Worm (Caenorhabditis elegans): ENCODE data around the gene wip-1.

The wip-1 gene

DNA sequence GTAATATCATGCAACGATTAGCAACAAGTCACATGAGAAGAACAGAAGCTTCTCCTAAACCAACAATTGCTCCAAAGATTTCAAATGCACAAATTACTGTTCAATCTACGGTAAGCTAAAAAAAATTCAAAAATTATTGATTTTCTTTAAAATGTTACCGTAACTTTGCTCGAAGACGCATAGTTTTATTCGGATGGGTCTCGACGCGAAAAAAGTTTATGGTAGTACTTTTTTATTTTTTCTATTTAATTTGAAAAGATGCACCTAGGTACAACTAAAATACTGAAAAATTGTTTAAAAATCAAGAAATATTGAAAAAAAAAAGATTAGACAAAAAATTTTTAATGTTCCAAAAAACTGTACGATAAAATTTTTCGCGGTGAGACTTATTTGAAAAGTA, 30.8 kb upstream of the wip-1 start:
- TF ChIP-seq nhr-232 (tag; optimal IDR thresholded peaks at IDR 0.05) (no peak), ceh-31 (tag; optimal IDR thresholded peaks at IDR 0.05) (no peak), odd-2 (tag; optimal IDR thresholded peaks at IDR 0.05) (no peak), zip-5 (tag; optimal IDR thresholded peaks at IDR 0.05) (no peak), sdc-2 (tag; optimal IDR thresholded peaks at IDR 0.05) (no peak), K02D7.2 (tag; optimal IDR thresholded peaks at IDR 0.05) (no peak)

DNA sequence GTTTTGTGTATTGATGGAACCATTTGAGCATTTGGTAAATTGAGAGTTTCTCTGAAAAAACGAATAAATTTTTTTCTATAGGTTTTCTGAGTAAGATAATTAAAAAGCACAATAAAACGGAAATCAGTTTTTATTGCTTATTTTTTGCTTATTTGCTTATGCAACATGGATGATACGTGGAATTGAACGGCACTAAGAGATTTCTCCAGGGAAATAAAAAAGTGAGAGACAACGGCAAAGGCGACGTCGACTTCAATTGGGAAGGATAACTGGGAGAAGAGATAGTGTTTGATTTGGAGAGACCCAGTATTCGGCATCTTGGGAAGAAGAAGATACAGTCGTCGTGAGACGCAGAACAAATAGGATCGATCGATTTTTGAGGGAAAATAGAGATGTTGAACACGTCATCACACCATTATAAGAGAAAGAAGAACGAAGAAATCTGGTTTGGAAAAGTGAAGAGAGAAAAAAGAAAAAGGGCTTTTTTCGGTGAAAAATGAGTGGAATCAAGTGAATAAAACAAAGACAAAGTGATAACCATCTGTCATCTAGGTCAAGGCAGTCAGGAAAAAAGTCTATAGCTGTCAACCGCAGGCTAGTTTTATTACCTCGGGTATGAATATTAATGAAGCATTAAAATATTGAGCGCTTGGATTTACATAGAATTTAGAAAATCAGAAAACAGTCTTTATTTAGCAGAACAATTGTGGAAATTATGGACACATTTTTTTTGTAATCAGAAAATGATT, 20.2 kb upstream of the wip-1 start, which contains the start of gene tmem-131:
Gene tmem-131, minus strand, starts transcription at position 51 of the 749 bp plus-strand sequence.
- TF ChIP-seq nfya-1 (tag; optimal IDR thresholded peaks at IDR 0.05) (peak; percentile 14), unc-86 (tag; optimal IDR thresholded peaks at IDR 0.05) (no peak)

- TF ChIP-seq ceh-2 (tag; optimal IDR thresholded peaks at IDR 0.05) (peak; percentile 24), npax-4 (tag; optimal IDR thresholded peaks at IDR 0.05) (no peak), ets-4 (tag; optimal IDR thresholded peaks at IDR 0.05) (peak; percentile 73)
Measured at ce11 chrIII:4998956-4999425, 19.4 kb upstream of the wip-1 start, which contains the start of gene smcr-8. TSS of gene smcr-8 (plus strand) at chrIII:4999375.

DNA sequence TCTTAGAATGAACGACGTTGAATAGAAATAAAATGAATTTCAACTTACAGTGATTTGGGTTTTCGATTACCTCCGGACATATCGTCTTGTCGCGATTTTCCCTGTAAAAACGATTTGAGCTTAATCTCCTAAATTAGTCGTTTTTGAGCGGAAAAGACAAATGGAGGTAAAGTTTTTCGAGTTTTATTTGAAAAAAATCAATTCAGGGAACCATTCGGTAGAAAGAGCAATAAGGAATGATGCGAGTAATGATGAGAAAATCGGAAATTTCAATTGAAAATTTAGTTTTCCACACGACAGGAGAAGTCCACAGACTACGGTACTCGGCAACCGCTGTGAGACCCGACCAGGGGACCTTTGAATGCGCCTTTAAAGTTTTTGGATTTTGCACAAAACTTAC, 16.2 kb upstream of the wip-1 start, which contains the start of gene R144.10:
Gene R144.10, minus strand, starts transcription at position 101 of the 400 bp plus-strand sequence.
- TF ChIP-seq che-1 (tag; optimal IDR thresholded peaks at IDR 0.05) (no peak), lim-6 (tag; optimal IDR thresholded peaks at IDR 0.05) (no peak), nhr-232 (tag; optimal IDR thresholded peaks at IDR 0.05) (no peak), ceh-14 (tag; optimal IDR thresholded peaks at IDR 0.05) (no peak), odd-2 (tag; optimal IDR thresholded peaks at IDR 0.05) (no peak), ceh-22 (tag; optimal IDR thresholded peaks at IDR 0.05) (no peak), ref-2 (tag; optimal IDR thresholded peaks at IDR 0.05) (no peak), hlh-15 (tag; optimal IDR thresholded peaks at IDR 0.05) (no peak), eyg-1 (tag; optimal IDR thresholded peaks at IDR 0.05) (no peak), pat-9 (tag; optimal IDR thresholded peaks at IDR 0.05) (no peak), unc-3 (GFP tag; conservative IDR thresholded peaks at IDR 0.05) (no peak), unc-3 (tag; optimal IDR thresholded peaks at IDR 0.05) (no peak), K02D7.2 (tag; optimal IDR thresholded peaks at IDR 0.05) (no peak), unc-42 (tag; optimal IDR thresholded peaks at IDR 0.05) (no peak), T23F11.4 (GFP tag; optimal IDR thresholded peaks at IDR 0.05) (no peak), ceh-30 (tag; optimal IDR thresholded peaks at IDR 0.05) (no peak), nfya-1 (tag; optimal IDR thresholded peaks at IDR 0.05) (no peak), unc-55 (GFP tag; optimal IDR thresholded peaks at IDR 0.05) (no peak), F13H6.1 (tag; optimal IDR thresholded peaks at IDR 0.05) (no peak), hlh-8 (tag; optimal IDR thresholded peaks at IDR 0.05) (no peak), pha-2 (tag; optimal IDR thresholded peaks at IDR 0.05) (no peak)

ce11 chrIII:5004621-5005020, 13.8 kb upstream of the wip-1 start, which contains the start of gene R144.6:
TSS of gene R144.6 (minus strand) at chrIII:5004721.
- no peak for TF ChIP-seq gmeb-2 (tag; optimal IDR thresholded peaks at IDR 0.05)
- no peak for TF ChIP-seq unc-86 (tag; optimal IDR thresholded peaks at IDR 0.05)
- TF ChIP-seq pat-9 (tag; optimal IDR thresholded peaks at IDR 0.05): no peak
- TF ChIP-seq hlh-15 (tag; optimal IDR thresholded peaks at IDR 0.05): no peak
- no peak for TF ChIP-seq F13H6.1 (tag; optimal IDR thresholded peaks at IDR 0.05)
- no peak for TF ChIP-seq ceh-9 (tag; optimal IDR thresholded peaks at IDR 0.05)
- TF ChIP-seq ceh-48 (tag; optimal IDR thresholded peaks at IDR 0.05): no peak
- no peak for TF ChIP-seq K02D7.2 (tag; optimal IDR thresholded peaks at IDR 0.05)
- TF ChIP-seq ama-1 (optimal IDR thresholded peaks at IDR 0.05): no peak
- no peak for TF ChIP-seq ceh-22 (tag; optimal IDR thresholded peaks at IDR 0.05)
- TF ChIP-seq elt-4 (tag; optimal IDR thresholded peaks at IDR 0.05): no peak
- TF ChIP-seq pros-1 (tag; optimal IDR thresholded peaks at IDR 0.05): no peak
- TF ChIP-seq ahr-1 (tag; optimal IDR thresholded peaks at IDR 0.05): no peak
- TF ChIP-seq hlh-8 (tag; optimal IDR thresholded peaks at IDR 0.05): no peak

All from whole organism, late embryonic.